Worm (Caenorhabditis elegans): Measurements from ENCODE around the gene Y57G7A.2.

Gene Y57G7A.2

DNA sequence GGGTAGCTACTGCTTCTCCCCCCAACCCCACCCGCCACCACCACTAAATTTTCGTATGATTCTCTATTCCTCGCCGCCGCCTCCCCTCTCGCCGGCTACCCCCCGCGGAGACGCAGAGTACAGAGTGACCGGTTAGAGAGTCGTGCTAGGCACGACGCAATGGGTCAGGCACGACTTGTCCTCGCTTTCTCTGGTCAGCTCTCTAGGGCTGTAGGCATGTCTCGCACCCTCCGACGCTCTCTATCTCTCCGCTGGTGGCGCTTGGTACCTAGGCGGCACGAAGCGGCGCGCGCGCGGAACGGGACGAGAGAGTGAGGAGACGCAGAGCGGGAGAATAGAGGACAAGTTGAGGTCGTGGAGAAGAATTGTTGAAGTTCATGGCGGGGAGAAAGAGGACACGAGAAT, 49.0 kb upstream of the Y57G7A.2 start (continued):
- TF ChIP-seq ceh-27 (GFP tag; optimal IDR thresholded peaks at IDR 0.05) (peak; percentile 71), rec-8 (tag; optimal IDR thresholded peaks at IDR 0.05) (no peak), mcd-1 (GFP tag; IDR thresholded peaks at IDR 0.05) (peak; percentile 71), egl-44 (GFP tag; IDR thresholded peaks at IDR 0.05) (0 out of 2 replicates have a peak, but pooled peaks have one; percentile 23), F55B11.4 (tag; optimal IDR thresholded peaks at IDR 0.05; ENCODE audit: borderline replicate concordance, insufficient read depth) (no peak), gei-17 (GFP tag; optimal IDR thresholded peaks at IDR 0.05) (no peak), nhr-120 (GFP tag; IDR thresholded peaks at IDR 0.05) (no peak), ztf-3 (GFP tag; optimal IDR thresholded peaks at IDR 0.05) (no peak), mel-28 (tag; optimal IDR thresholded peaks at IDR 0.05; ENCODE audit: borderline replicate concordance) (no peak), C17E4.6 (GFP tag; IDR thresholded peaks at IDR 0.05) (no peak), Y53F4B.3 (GFP tag; IDR thresholded peaks at IDR 0.05) (no peak), zim-3 (tag; optimal IDR thresholded peaks at IDR 0.05) (no peak), hmg-20 (GFP tag; IDR thresholded peaks at IDR 0.05) (no peak), dpff-1 (tag; optimal IDR thresholded peaks at IDR 0.05) (no peak), ceh-100 (GFP tag; IDR thresholded peaks at IDR 0.05) (no peak), tbx-9 (tag; optimal IDR thresholded peaks at IDR 0.05; ENCODE audit: borderline replicate concordance) (no peak), athp-1 (tag; optimal IDR thresholded peaks at IDR 0.05) (no peak), lir-1 (GFP tag; conservative IDR thresholded peaks at IDR 0.05) (0 out of 2 replicates have a peak, but pooled peaks have one; percentile 24), hrde-1 (tag; optimal IDR thresholded peaks at IDR 0.05; ENCODE audit: borderline replicate concordance) (no peak), hsf-1 (GFP tag; IDR thresholded peaks at IDR 0.05) (no peak), hlh-12 (tag; optimal IDR thresholded peaks at IDR 0.05) (no peak), F57C9.4 (tag; optimal IDR thresholded peaks at IDR 0.05) (no peak), ztf-6 (GFP tag; IDR thresholded peaks at IDR 0.05) (no peak), aptf-3 (GFP tag; IDR thresholded peaks at IDR 0.05) (no peak), C06A6.2 (GFP tag; conservative IDR thresholded peaks at IDR 0.05) (peak; percentile 62), nhr-27 (tag; optimal IDR thresholded peaks at IDR 0.05) (no peak), aptf-2 (GFP tag; conservative IDR thresholded peaks at IDR 0.05) (no peak), F22D6.2 (tag; optimal IDR thresholded peaks at IDR 0.05) (no peak), Y79H2A.3 (GFP tag; conservative IDR thresholded peaks at IDR 0.05) (no peak), ekl-4 (GFP tag; IDR thresholded peaks at IDR 0.05) (peak; percentile 39; the same call in 1 of the 2 replicates), unc-130 (GFP tag; optimal IDR thresholded peaks at IDR 0.05) (no peak), tlf-1 (GFP tag; optimal IDR thresholded peaks at IDR 0.05) (no peak), dpl-1 (GFP tag; optimal IDR thresholded peaks at IDR 0.05) (no peak), xnd-1 (tag; optimal IDR thresholded peaks at IDR 0.05) (no peak), F52B5.7 (tag; optimal IDR thresholded peaks at IDR 0.05) (peak; percentile 28), Y95B8A.8 (GFP tag; IDR thresholded peaks at IDR 0.05) (no peak), egl-18 (GFP tag; IDR thresholded peaks at IDR 0.05) (0 out of 2 replicates have a peak, but pooled peaks have one; percentile 39), F10E7.11 (tag; optimal IDR thresholded peaks at IDR 0.05) (no peak), him-1 (tag; optimal IDR thresholded peaks at IDR 0.05) (no peak), Y56A3A.18 (GFP tag; IDR thresholded peaks at IDR 0.05) (0 out of 2 replicates have a peak, but pooled peaks have one; percentile 58), snpc-1.3 (tag; optimal IDR thresholded peaks at IDR 0.05; ENCODE audit: insufficient read depth) (no peak), F23B12.7 (tag; optimal IDR thresholded peaks at IDR 0.05; ENCODE audit: insufficient read depth) (no peak), nhr-80 (tag; optimal IDR thresholded peaks at IDR 0.05) (peak; percentile 83)
